Worm (Caenorhabditis elegans) whole organism, L2 larva: ENCODE measurements around the gene T26A5.2.
A peak's percentile ranks its signal among the peaks of the same experiment; 100 is the strongest.

Experiments used
- C34F6.9 ChIP-seq: fragments of 150-350 bp; optimal IDR thresholded peaks from 2 replicates; lab custom pipeline; 2014; ENCODE audit warnings: missing biosample characterization, missing genetic modification characterization
- F13H6.1 ChIP-seq: sonication (generic microtip); optimal IDR thresholded peaks from 2 replicates; lab custom pipeline; 2016; ENCODE audit warnings: missing genetic modification characterization, missing compliant biosample characterization
- R02D3.7 ChIP-seq: fragments of 150-350 bp; optimal IDR thresholded peaks from 2 replicates; lab custom pipeline; 2014; ENCODE audit warnings: missing biosample characterization, missing genetic modification characterization
- ZK546.5 ChIP-seq: sonication (generic microtip); optimal IDR thresholded peaks from 2 replicates; lab custom pipeline; 2017; ENCODE audit warnings: missing biosample characterization, missing genetic modification characterization
- alr-1 ChIP-seq: fragments of 150-350 bp; optimal IDR thresholded peaks from 2 replicates; lab custom pipeline; 2014; ENCODE audit warnings: missing biosample characterization, missing genetic modification characterization
- ceh-16 ChIP-seq: fragments of 150-350 bp; optimal IDR thresholded peaks from 2 replicates; lab custom pipeline; 2014; ENCODE audit warnings: missing biosample characterization, missing genetic modification characterization
- crh-2 ChIP-seq: sonication (generic microtip); optimal IDR thresholded peaks from 2 replicates; lab custom pipeline; 2017; ENCODE audit warnings: missing biosample characterization, missing genetic modification characterization
- egl-27 ChIP-seq: sonication (generic microtip); optimal IDR thresholded peaks from 3 replicates; lab custom pipeline; 2017; ENCODE audit warnings: missing biosample characterization, missing genetic modification reagents, missing genetic modification characterization
- elt-1 ChIP-seq: fragments of 150-350 bp; optimal IDR thresholded peaks from 2 replicates; lab custom pipeline; 2014; ENCODE audit warnings: missing biosample characterization, missing genetic modification characterization
- elt-3 ChIP-seq: sonication (generic microtip); optimal IDR thresholded peaks from 2 replicates; lab custom pipeline; 2017; ENCODE audit warnings: missing biosample characterization, missing genetic modification characterization
- fos-1 ChIP-seq: fragments of 150-350 bp; optimal IDR thresholded peaks from 2 replicates; lab custom pipeline; 2014; ENCODE audit warnings: missing biosample characterization, missing genetic modification characterization
- lin-11 ChIP-seq: fragments of 150-350 bp; sonication (generic microtip); optimal IDR thresholded peaks from 2 replicates; lab custom pipeline; 2014; ENCODE audit warnings: missing biosample characterization, missing genetic modification characterization, inconsistent platforms, mixed read lengths
- lin-39 ChIP-seq: fragments of 150-350 bp; optimal IDR thresholded peaks from 2 replicates; lab custom pipeline; 2014; ENCODE audit warnings: missing biosample characterization, missing genetic modification reagents, missing genetic modification characterization
- lsy-2 ChIP-seq, 2 experiments: fragments of 150-350 bp in 1 of 2; sonication (generic microtip) in 1 of 2; optimal IDR thresholded peaks; 2 replicates each; lab custom pipeline; 2014 to 2017; ENCODE audit warnings: missing biosample characterization in 2 of 2, missing genetic modification characterization in 2 of 2
- mab-5 ChIP-seq: fragments of 150-350 bp; optimal IDR thresholded peaks from 2 replicates; lab custom pipeline; 2014; ENCODE audit warnings: missing biosample characterization, missing genetic modification characterization
- mbf-1 ChIP-seq: sonication (generic microtip); optimal IDR thresholded peaks from 2 replicates; lab custom pipeline; 2017; ENCODE audit warnings: missing biosample characterization, missing genetic modification characterization
- nhr-10 ChIP-seq: sonication (generic microtip); optimal IDR thresholded peaks from 2 replicates; lab custom pipeline; 2017; ENCODE audit warnings: missing biosample characterization, missing genetic modification characterization
- nhr-21 ChIP-seq: fragments of 150-350 bp; optimal IDR thresholded peaks from 2 replicates; lab custom pipeline; 2014; ENCODE audit warnings: missing biosample characterization, missing genetic modification characterization
- nhr-23 ChIP-seq: fragments of 150-350 bp; optimal IDR thresholded peaks from 2 replicates; lab custom pipeline; 2014; ENCODE audit warnings: missing biosample characterization, missing genetic modification reagents, missing genetic modification characterization
- nhr-6 ChIP-seq: fragments of 150-350 bp; optimal IDR thresholded peaks from 2 replicates; lab custom pipeline; 2014; ENCODE audit warnings: missing biosample characterization, missing genetic modification characterization
- nhr-77 ChIP-seq: fragments of 150-350 bp; optimal IDR thresholded peaks from 2 replicates; lab custom pipeline; 2014; ENCODE audit warnings: missing biosample characterization, missing genetic modification characterization
- peb-1 ChIP-seq: fragments of 150-350 bp; optimal IDR thresholded peaks from 2 replicates; lab custom pipeline; 2014; ENCODE audit warnings: missing biosample characterization, missing genetic modification characterization
- sem-4 ChIP-seq: fragments of 150-350 bp; optimal IDR thresholded peaks from 2 replicates; lab custom pipeline; 2014; ENCODE audit warnings: missing biosample characterization, missing genetic modification reagents, missing genetic modification characterization
- skn-1 ChIP-seq: sonication (generic microtip); optimal IDR thresholded peaks from 2 replicates; lab custom pipeline; 2017; ENCODE audit warnings: missing biosample characterization, missing genetic modification characterization
- sma-9 ChIP-seq, 2 experiments: fragments of 150-350 bp in 1 of 2; sonication (generic microtip) in 1 of 2; optimal IDR thresholded peaks; 2 replicates each; lab custom pipeline; 2014 to 2016; ENCODE audit warnings: missing genetic modification characterization in 2 of 2, mild to moderate bottlenecking in 1 of 2, missing biosample characterization in 1 of 2, missing compliant biosample characterization in 1 of 2, missing genetic modification reagents in 1 of 2, moderate library complexity in 1 of 2
- snpc-4 ChIP-seq: fragments of 150-350 bp; optimal IDR thresholded peaks from 2 replicates; lab custom pipeline; 2014; ENCODE audit warnings: missing biosample characterization, missing genetic modification characterization
- unc-39 ChIP-seq: fragments of 150-350 bp; optimal IDR thresholded peaks from 2 replicates; lab custom pipeline; 2014; ENCODE audit warnings: missing biosample characterization, missing genetic modification characterization
- unc-55 ChIP-seq: fragments of 150-350 bp; sonication (generic microtip); optimal IDR thresholded peaks from 3 replicates; lab custom pipeline; 2014; ENCODE audit warnings: missing biosample characterization, missing genetic modification reagents, missing genetic modification characterization
- unc-62 ChIP-seq: fragments of 150-350 bp; optimal IDR thresholded peaks from 2 replicates; lab custom pipeline; 2014; ENCODE audit warnings: missing biosample characterization, missing genetic modification reagents, missing genetic modification characterization
- zag-1 ChIP-seq: fragments of 150-350 bp; optimal IDR thresholded peaks from 2 replicates; lab custom pipeline; 2014; ENCODE audit warnings: missing biosample characterization, missing genetic modification characterization
- ztf-1 ChIP-seq: fragments of 200-800 bp; sonication (Bioruptor generic); conservative IDR thresholded peaks from 2 replicates; pipeline ENCODE4 v1.3.6; 2022; ENCODE audit warnings: missing genetic modification characterization, missing compliant biosample characterization
- ztf-11 ChIP-seq: sonication (generic microtip); optimal IDR thresholded peaks from 2 replicates; lab custom pipeline; 2017; ENCODE audit warnings: missing biosample characterization, missing genetic modification characterization
- ztf-4 ChIP-seq: fragments of 150-350 bp; optimal IDR thresholded peaks from 2 replicates; lab custom pipeline; 2014; ENCODE audit warnings: missing biosample characterization, missing genetic modification characterization

The T26A5.2 gene

DNA sequence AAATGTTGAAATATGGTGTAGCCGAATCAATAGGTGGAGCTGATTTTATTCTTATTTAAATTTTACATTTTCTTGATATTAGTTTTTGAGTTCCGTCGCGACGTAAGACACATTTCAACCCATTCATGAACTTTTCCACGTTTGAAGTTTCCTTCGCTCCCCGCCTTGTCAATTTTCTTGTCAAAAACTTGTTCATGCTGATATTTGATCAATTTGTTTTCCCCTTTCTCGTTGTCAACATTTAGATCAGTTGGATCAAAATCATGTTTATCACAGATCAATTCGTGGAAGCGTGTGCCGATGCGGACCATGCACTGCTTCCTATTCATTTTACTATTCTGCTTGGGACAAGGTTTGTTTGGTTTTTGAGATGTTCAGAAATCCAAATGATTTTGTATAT is 15.8 kb downstream of the T26A5.2 start, which contains the start of gene chtb-2:
Gene chtb-2 (plus strand): TSS at position 301 of the 400 bp plus-strand sequence.
- TF ChIP-seq peb-1 (tag; lab: Kevin White, UChicago) (no peak), skn-1 (no peak), nhr-21 (tag; lab: Kevin White, UChicago) (no peak), zag-1 (tag; lab: Kevin White, UChicago) (no peak), sem-4 (tag; lab: Kevin White, UChicago) (no peak), R02D3.7 (no peak), mab-5 (tag; lab: Kevin White, UChicago) (no peak), lin-11 (tag; lab: Kevin White, UChicago) (no peak), nhr-77 (tag; lab: Kevin White, UChicago) (no peak), unc-55 (GFP tag; lab: Kevin White, UChicago) (no peak), mbf-1 (tag; lab: Kevin White, UChicago) (no peak), nhr-23 (no peak), C34F6.9 (no peak), ceh-16 (tag; lab: Kevin White, UChicago) (no peak), lin-39 (tag; lab: Kevin White, UChicago) (no peak), alr-1 (tag; lab: Kevin White, UChicago) (no peak), lsy-2 (tag; optimal IDR thresholded peaks at IDR 0.05; lab: Kevin White, UChicago) (no peak), egl-27 (no peak), ZK546.5 (tag; lab: Kevin White, UChicago) (no peak)

DNA sequence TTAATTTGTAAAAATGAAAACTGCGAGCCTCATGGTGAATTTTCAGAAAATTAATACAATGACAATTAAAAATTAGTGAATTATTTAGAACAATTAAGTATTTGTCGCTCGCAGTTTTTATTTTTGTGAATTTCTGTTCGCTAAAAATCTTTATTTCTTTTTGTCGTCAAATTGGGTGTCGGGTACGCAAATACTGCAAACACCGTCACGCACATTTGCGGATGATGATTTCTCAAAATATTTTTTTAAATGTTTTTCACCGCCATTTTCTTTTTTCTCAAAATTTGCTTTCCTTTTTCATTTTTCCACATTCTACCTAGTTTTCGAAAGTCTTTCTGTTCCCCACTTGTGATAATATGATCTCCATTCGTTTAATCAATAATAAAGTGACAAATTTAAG is 21.8 kb downstream of the T26A5.2 start:
- TF ChIP-seq C34F6.9 = peak; percentile 71
- TF ChIP-seq elt-3 (tag; lab: Kevin White, UChicago) = no peak
- TF ChIP-seq elt-1 (tag; lab: Kevin White, UChicago) = no peak
- TF ChIP-seq sem-4 (tag; lab: Kevin White, UChicago) = no peak
- peak; percentile 25 for TF ChIP-seq crh-2
- TF ChIP-seq snpc-4 (tag; lab: Kevin White, UChicago) = peak; percentile 11
- TF ChIP-seq lsy-2 (tag; optimal IDR thresholded peaks at IDR 0.05; lab: Kevin White, UChicago) = peak; percentile 71 to 75
- peak; percentile 98 for TF ChIP-seq skn-1
- TF ChIP-seq unc-62 (GFP tag; lab: Kevin White, UChicago) = no peak
- TF ChIP-seq sma-9 (GFP tag; optimal IDR thresholded peaks at IDR 0.05; lab: Kevin White, UChicago) = peak; percentile 44
- TF ChIP-seq sma-9 (tag; optimal IDR thresholded peaks at IDR 0.05; lab: Kevin White, UChicago) = no peak
- peak; percentile 78 for TF ChIP-seq unc-55 (GFP tag; lab: Kevin White, UChicago)
- no peak for TF ChIP-seq ztf-1

DNA sequence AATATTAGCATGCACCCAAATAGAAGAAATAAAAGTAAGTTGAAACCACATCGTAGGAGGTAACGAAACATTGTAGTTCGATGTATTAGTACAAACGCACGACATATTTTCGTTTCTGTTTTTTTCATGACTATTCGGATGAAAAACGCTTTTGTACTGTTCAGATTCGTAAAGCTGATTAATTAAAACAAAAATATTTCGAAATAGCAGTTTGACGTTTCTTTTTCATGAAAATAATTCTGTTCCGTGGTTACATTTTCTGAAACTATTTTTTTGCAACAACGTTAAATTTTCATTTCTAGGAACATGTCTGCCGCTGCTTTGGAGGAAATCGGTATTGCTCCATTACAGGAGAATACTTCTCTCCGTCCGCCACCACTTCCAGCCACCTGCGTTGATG is 22.4 kb downstream of the T26A5.2 start, which contains the start of gene rpt-3:
Gene rpt-3 (plus strand): TSS at position 301 of the 400 bp plus-strand sequence.
- TF ChIP-seq nhr-23 = no peak
- TF ChIP-seq, all 48 proteins: peak for 0

DNA sequence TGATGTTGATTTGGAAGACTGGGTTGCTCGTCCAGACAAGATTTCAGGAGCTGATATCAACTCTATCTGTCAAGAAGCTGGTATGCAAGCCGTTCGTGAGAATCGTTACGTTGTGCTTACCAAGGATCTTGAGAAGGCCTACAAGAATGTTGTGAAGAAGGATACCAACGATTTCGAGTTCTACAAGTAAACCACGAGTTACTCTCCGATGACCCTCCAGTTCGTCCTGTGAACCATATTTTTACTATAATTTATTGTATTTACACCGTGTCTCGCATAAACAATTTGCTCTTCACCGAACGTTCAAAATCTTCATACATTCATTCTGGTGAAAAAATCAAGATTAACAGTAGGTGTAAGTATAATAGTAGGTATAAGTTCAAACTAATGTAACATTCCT is 23.9 kb downstream of the T26A5.2 start:
- no peak for TF ChIP-seq nhr-10 (tag; lab: Kevin White, UChicago)

DNA sequence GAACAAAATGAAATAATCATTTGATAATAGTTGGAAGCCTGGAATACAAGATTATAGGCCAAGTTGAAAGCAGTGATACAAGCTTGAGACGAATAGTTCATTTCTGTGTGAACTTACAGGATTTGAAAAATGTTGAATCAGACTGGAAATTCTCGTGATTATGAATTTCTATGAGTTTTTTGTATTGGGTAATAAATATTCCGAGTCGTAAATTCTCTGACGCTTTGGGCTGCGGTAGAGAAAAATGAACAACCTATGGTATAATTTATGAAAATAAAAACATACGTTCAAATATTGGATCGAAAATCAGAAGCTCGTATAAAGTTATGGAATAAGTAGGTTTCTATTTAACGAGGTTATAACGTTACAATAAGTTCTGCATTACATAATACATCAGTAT is 25.7 kb downstream of the T26A5.2 start, which contains the start of gene srb-11:
Gene srb-11 (minus strand): TSS at position 101 of the 400 bp plus-strand sequence.
- TF ChIP-seq nhr-6 (tag; lab: Kevin White, UChicago) (no peak), unc-39 (tag; lab: Kevin White, UChicago) (no peak), F13H6.1 (tag; lab: Kevin White, UChicago) (no peak), fos-1 (no peak)

DNA sequence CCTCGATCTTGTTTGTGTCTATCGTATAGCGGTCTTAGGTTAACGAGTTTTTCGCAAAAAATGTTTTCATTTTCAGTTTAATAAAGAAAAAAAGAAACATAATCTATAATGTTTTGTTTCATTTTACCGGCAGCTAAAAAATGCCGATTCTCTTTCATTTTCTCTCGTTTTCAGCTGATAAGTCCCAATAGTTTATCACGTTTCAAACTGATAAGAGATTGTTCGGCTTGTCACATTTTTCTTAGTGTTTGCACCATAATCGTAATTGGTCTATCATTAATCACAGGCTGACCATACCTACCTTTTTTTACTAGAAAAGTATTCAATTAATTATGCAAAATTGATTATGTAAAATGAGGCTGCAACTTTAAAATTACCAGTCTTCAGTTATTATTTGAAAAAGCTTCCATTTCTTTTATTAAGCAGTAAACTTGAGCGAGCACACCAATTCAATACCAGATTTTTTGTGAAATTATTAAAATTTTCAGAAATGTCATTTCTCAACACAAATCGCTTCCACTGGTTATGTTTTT is 28.2 kb downstream of the T26A5.2 start, which contains the start of gene F23F12.13:
Gene F23F12.13 (plus strand): TSS at position 483 of the 533 bp plus-strand sequence.
- TF ChIP-seq fos-1 = peak; percentile 61
- TF ChIP-seq ztf-11 (tag; lab: Kevin White, UChicago) = no peak
- TF ChIP-seq sma-9 (GFP tag; optimal IDR thresholded peaks at IDR 0.05; lab: Kevin White, UChicago) = peak; percentile 24
- no peak for TF ChIP-seq sma-9 (tag; optimal IDR thresholded peaks at IDR 0.05; lab: Kevin White, UChicago)
- TF ChIP-seq ztf-4 (tag; lab: Kevin White, UChicago) = no peak
